Fruit fly (Drosophila melanogaster) Kc167 (cell line): Measurements from ENCODE around the gene NT1.

Experiments used
- Myc ChIP-seq: fragments of >200 bp; optimal IDR thresholded peaks from 2 replicates; lab custom pipeline; 2017; ENCODE audit warnings: missing external identifiers
- h ChIP-seq: fragments of >200 bp; optimal IDR thresholded peaks from 3 replicates; lab custom pipeline; 2018; ENCODE audit warnings: missing external identifiers
- insv ChIP-seq: fragments of >200 bp; optimal IDR thresholded peaks from 3 replicates; lab custom pipeline; 2018; ENCODE audit warnings: missing external identifiers
- psq ChIP-seq: fragments of >200 bp; optimal IDR thresholded peaks from 2 replicates; lab custom pipeline; 2017; ENCODE audit warnings: missing external identifiers
- ttk ChIP-seq: sonication (Bioruptor generic); optimal IDR thresholded peaks from 2 replicates; lab custom pipeline; 2017; ENCODE audit warnings: missing external identifiers

- TF ChIP-seq h (no peak), psq (lab: Kevin White, UChicago) (no peak), insv (lab: Kevin White, UChicago) (no peak), ttk (lab: Kevin White, UChicago) (no peak), Myc (no peak)
Measured at dm6 chr3L:4541070-4541469, 32.8 kb upstream of the NT1 start, which contains the start of gene CG32243.
